Worm (Caenorhabditis elegans) whole organism, late embryonic: ENCODE data around the gene rpl-2.

Source experiments
- ceh-18 ChIP-seq: sonication (generic microtip); optimal IDR thresholded peaks from 2 replicates; lab custom pipeline; 2016; ENCODE audit warnings: missing genetic modification characterization, missing compliant biosample characterization
- ceh-2 ChIP-seq: sonication (generic microtip); optimal IDR thresholded peaks from 2 replicates; lab custom pipeline; 2016; ENCODE audit warnings: missing genotype, missing genetic modification characterization, missing compliant biosample characterization
- ceh-22 ChIP-seq: sonication (generic microtip); optimal IDR thresholded peaks from 2 replicates; lab custom pipeline; 2017; ENCODE audit warnings: missing biosample characterization, missing genetic modification characterization
- ceh-24 ChIP-seq: sonication (generic microtip); optimal IDR thresholded peaks from 2 replicates; lab custom pipeline; 2016; ENCODE audit warnings: mild to moderate bottlenecking, missing genetic modification characterization, missing compliant biosample characterization
- fkh-10 ChIP-seq: fragments of 150-350 bp; optimal IDR thresholded peaks from 2 replicates; lab custom pipeline; 2014; ENCODE audit warnings: missing biosample characterization, missing genetic modification reagents, missing genetic modification characterization
- hlh-13 ChIP-seq: fragments of 200-800 bp; sonication (Bioruptor generic); optimal IDR thresholded peaks from 2 replicates; lab custom pipeline; 2018; ENCODE audit warnings: mild to moderate bottlenecking, missing genetic modification characterization, missing compliant biosample characterization
- hlh-30 ChIP-seq: sonication (generic microtip); optimal IDR thresholded peaks from 2 replicates; lab custom pipeline; 2017; ENCODE audit warnings: antibody characterized with exemption, missing genetic modification characterization, missing compliant biosample characterization; ENCODE audit not compliant: insufficient read depth
- lin-11 ChIP-seq: fragments of 200-800 bp; sonication (Bioruptor generic); optimal IDR thresholded peaks from 2 replicates; lab custom pipeline; 2018; ENCODE audit warnings: mild to moderate bottlenecking, missing genetic modification characterization, missing compliant biosample characterization
- pqm-1 ChIP-seq: sonication (generic microtip); optimal IDR thresholded peaks from 2 replicates; lab custom pipeline; 2016; ENCODE audit warnings: missing genetic modification characterization, missing compliant biosample characterization
- ref-2 ChIP-seq: sonication (generic microtip); optimal IDR thresholded peaks from 2 replicates; lab custom pipeline; 2016; ENCODE audit warnings: missing genetic modification characterization, missing compliant biosample characterization
- rnt-1 ChIP-seq: sonication (generic microtip); optimal IDR thresholded peaks from 2 replicates; lab custom pipeline; 2016; ENCODE audit warnings: missing genetic modification characterization, missing compliant biosample characterization
- syd-9 ChIP-seq: sonication (generic microtip); optimal IDR thresholded peaks from 2 replicates; lab custom pipeline; 2016; ENCODE audit warnings: mild to moderate bottlenecking, missing genetic modification characterization, moderate library complexity, missing compliant biosample characterization
- unc-55 ChIP-seq: sonication (generic microtip); optimal IDR thresholded peaks from 2 replicates; lab custom pipeline; 2017; ENCODE audit warnings: missing biosample characterization, missing genetic modification reagents, missing genetic modification characterization
- unc-86 ChIP-seq: sonication (generic microtip); optimal IDR thresholded peaks from 2 replicates; lab custom pipeline; 2016; ENCODE audit warnings: missing genetic modification characterization, missing compliant biosample characterization

rpl-2 gene

DNA sequence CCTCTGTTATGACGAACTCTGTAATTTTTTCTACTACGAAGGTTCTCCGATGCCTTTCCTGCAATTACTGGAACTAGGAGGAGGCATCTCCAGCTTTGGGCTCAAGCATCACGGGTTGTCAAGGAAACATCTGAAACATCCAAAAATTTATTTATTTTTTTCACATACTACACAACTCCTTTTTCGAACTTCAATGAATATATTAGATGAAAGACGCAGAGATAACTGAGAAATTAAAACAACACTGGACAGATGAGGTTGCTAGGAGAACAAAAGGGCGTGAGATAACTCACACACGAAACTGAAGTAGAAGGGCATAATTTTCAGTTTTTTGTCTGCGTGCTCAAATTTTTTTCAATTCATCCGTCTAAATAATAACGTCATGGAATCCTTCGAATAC is 48.0 kb downstream of the rpl-2 start, which contains the start of gene Y38H6C.13:
TSS of gene Y38H6C.13 (plus strand) at position 301 of the 400 bp plus-strand sequence.
- TF ChIP-seq rnt-1 (tag; lab: Kevin White, UChicago), result no peak
- TF ChIP-seq pqm-1, result no peak
- no peak for TF ChIP-seq hlh-13 (GFP tag; lab: Kevin White, UChicago)
- no peak for TF ChIP-seq unc-55 (GFP tag; lab: Kevin White, UChicago)
- no peak for TF ChIP-seq lin-11 (tag; lab: Kevin White, UChicago)
- no peak for TF ChIP-seq syd-9
- TF ChIP-seq ceh-22 (tag; lab: Kevin White, UChicago), result no peak
- TF ChIP-seq ceh-18 (tag; lab: Kevin White, UChicago), result no peak
- TF ChIP-seq unc-86 (tag; lab: Kevin White, UChicago), result no peak
- TF ChIP-seq ceh-2 (tag; lab: Kevin White, UChicago), result no peak
- no peak for TF ChIP-seq fkh-10 (GFP tag; lab: Kevin White, UChicago)
- TF ChIP-seq hlh-30, result no peak
- no peak for TF ChIP-seq ceh-24 (tag; lab: Kevin White, UChicago)
- TF ChIP-seq ref-2 (tag; lab: Kevin White, UChicago), result no peak
